Worm (Caenorhabditis elegans) whole organism, L2 larva: Measurements from ENCODE around the gene rab-6.1.

Source experiments
- C34F6.9 ChIP-seq: fragments of 150-350 bp; optimal IDR thresholded peaks from 2 replicates; lab custom pipeline; 2014; ENCODE audit warnings: missing biosample characterization, missing genetic modification characterization
- Y55F3AM.14 ChIP-seq: fragments of 200-800 bp; sonication (Bioruptor generic); optimal IDR thresholded peaks from 2 replicates; lab custom pipeline; 2018; ENCODE audit warnings: mild to moderate bottlenecking, missing genetic modification characterization, missing compliant biosample characterization
- ZK546.5 ChIP-seq: sonication (generic microtip); optimal IDR thresholded peaks from 2 replicates; lab custom pipeline; 2017; ENCODE audit warnings: missing biosample characterization, missing genetic modification characterization
- alr-1 ChIP-seq: fragments of 150-350 bp; optimal IDR thresholded peaks from 2 replicates; lab custom pipeline; 2014; ENCODE audit warnings: missing biosample characterization, missing genetic modification characterization
- aly-2 ChIP-seq: fragments of 150-350 bp; optimal IDR thresholded peaks from 2 replicates; lab custom pipeline; 2014; ENCODE audit warnings: missing biosample characterization, missing genetic modification characterization
- ama-1 ChIP-seq: fragments of 150-350 bp; optimal IDR thresholded peaks from 2 replicates; lab custom pipeline; 2018; ENCODE audit warnings: inconsistent platforms
- blmp-1 ChIP-seq: sonication (generic microtip); optimal IDR thresholded peaks from 2 replicates; lab custom pipeline; 2017; ENCODE audit warnings: missing genetic modification characterization, mild to moderate bottlenecking, missing compliant biosample characterization, antibody characterized with exemption, moderate library complexity; ENCODE audit not compliant: insufficient read depth
- ceh-16 ChIP-seq: fragments of 150-350 bp; optimal IDR thresholded peaks from 2 replicates; lab custom pipeline; 2014; ENCODE audit warnings: missing biosample characterization, missing genetic modification characterization
- ceh-82 ChIP-seq: fragments of 150-350 bp; optimal IDR thresholded peaks from 2 replicates; lab custom pipeline; 2014; ENCODE audit warnings: missing biosample characterization, missing genetic modification characterization
- crh-2 ChIP-seq: sonication (generic microtip); optimal IDR thresholded peaks from 2 replicates; lab custom pipeline; 2017; ENCODE audit warnings: missing biosample characterization, missing genetic modification characterization
- dmd-4 ChIP-seq: sonication (generic microtip); optimal IDR thresholded peaks from 2 replicates; lab custom pipeline; 2017; ENCODE audit warnings: missing biosample characterization, missing genetic modification characterization
- elt-1 ChIP-seq: fragments of 150-350 bp; optimal IDR thresholded peaks from 2 replicates; lab custom pipeline; 2014; ENCODE audit warnings: missing biosample characterization, missing genetic modification characterization
- elt-3 ChIP-seq: sonication (generic microtip); optimal IDR thresholded peaks from 2 replicates; lab custom pipeline; 2017; ENCODE audit warnings: missing biosample characterization, missing genetic modification characterization
- fos-1 ChIP-seq: fragments of 150-350 bp; optimal IDR thresholded peaks from 2 replicates; lab custom pipeline; 2014; ENCODE audit warnings: missing biosample characterization, missing genetic modification characterization
- gmeb-1 ChIP-seq: fragments of 150-350 bp; optimal IDR thresholded peaks from 2 replicates; lab custom pipeline; 2014; ENCODE audit warnings: missing biosample characterization, missing genetic modification characterization
- lin-11 ChIP-seq: fragments of 150-350 bp; sonication (generic microtip); optimal IDR thresholded peaks from 2 replicates; lab custom pipeline; 2014; ENCODE audit warnings: missing biosample characterization, missing genetic modification characterization, inconsistent platforms, mixed read lengths
- lin-13 ChIP-seq: fragments of 150-350 bp; optimal IDR thresholded peaks from 2 replicates; lab custom pipeline; 2014; ENCODE audit warnings: missing biosample characterization, missing genetic modification reagents, missing genetic modification characterization
- lin-39 ChIP-seq: fragments of 150-350 bp; optimal IDR thresholded peaks from 2 replicates; lab custom pipeline; 2014; ENCODE audit warnings: missing biosample characterization, missing genetic modification reagents, missing genetic modification characterization
- mab-5 ChIP-seq: fragments of 150-350 bp; optimal IDR thresholded peaks from 2 replicates; lab custom pipeline; 2014; ENCODE audit warnings: missing biosample characterization, missing genetic modification characterization
- mbf-1 ChIP-seq: sonication (generic microtip); optimal IDR thresholded peaks from 2 replicates; lab custom pipeline; 2017; ENCODE audit warnings: missing biosample characterization, missing genetic modification characterization
- nhr-11 ChIP-seq: fragments of 150-350 bp; optimal IDR thresholded peaks from 2 replicates; lab custom pipeline; 2014; ENCODE audit warnings: missing biosample characterization, missing genetic modification characterization
- nhr-12 ChIP-seq: fragments of 150-350 bp; optimal IDR thresholded peaks from 2 replicates; lab custom pipeline; 2014; ENCODE audit warnings: missing biosample characterization, missing genetic modification characterization
- nhr-21 ChIP-seq: fragments of 150-350 bp; optimal IDR thresholded peaks from 2 replicates; lab custom pipeline; 2014; ENCODE audit warnings: missing biosample characterization, missing genetic modification characterization
- nhr-23 ChIP-seq: fragments of 150-350 bp; optimal IDR thresholded peaks from 2 replicates; lab custom pipeline; 2014; ENCODE audit warnings: missing biosample characterization, missing genetic modification reagents, missing genetic modification characterization
- nhr-237 ChIP-seq: fragments of 150-350 bp; optimal IDR thresholded peaks from 2 replicates; lab custom pipeline; 2014; ENCODE audit warnings: missing biosample characterization, missing genetic modification characterization
- nhr-6 ChIP-seq: fragments of 150-350 bp; optimal IDR thresholded peaks from 2 replicates; lab custom pipeline; 2014; ENCODE audit warnings: missing biosample characterization, missing genetic modification characterization
- nhr-77 ChIP-seq: fragments of 150-350 bp; optimal IDR thresholded peaks from 2 replicates; lab custom pipeline; 2014; ENCODE audit warnings: missing biosample characterization, missing genetic modification characterization
- peb-1 ChIP-seq: fragments of 150-350 bp; optimal IDR thresholded peaks from 2 replicates; lab custom pipeline; 2014; ENCODE audit warnings: missing biosample characterization, missing genetic modification characterization
- skn-1 ChIP-seq: sonication (generic microtip); optimal IDR thresholded peaks from 2 replicates; lab custom pipeline; 2017; ENCODE audit warnings: missing biosample characterization, missing genetic modification characterization
- sma-3 ChIP-seq: sonication (generic microtip); optimal IDR thresholded peaks from 2 replicates; lab custom pipeline; 2016; ENCODE audit warnings: missing genetic modification reagents, missing genetic modification characterization, missing compliant biosample characterization
- sma-9 ChIP-seq, 2 experiments: fragments of 150-350 bp in 1 of 2; sonication (generic microtip) in 1 of 2; optimal IDR thresholded peaks; 2 replicates each; lab custom pipeline; 2014 to 2016; ENCODE audit warnings: missing genetic modification characterization in 2 of 2, mild to moderate bottlenecking in 1 of 2, missing biosample characterization in 1 of 2, missing compliant biosample characterization in 1 of 2, missing genetic modification reagents in 1 of 2, moderate library complexity in 1 of 2
- snpc-4 ChIP-seq: fragments of 150-350 bp; optimal IDR thresholded peaks from 2 replicates; lab custom pipeline; 2014; ENCODE audit warnings: missing biosample characterization, missing genetic modification characterization
- unc-39 ChIP-seq: fragments of 150-350 bp; optimal IDR thresholded peaks from 2 replicates; lab custom pipeline; 2014; ENCODE audit warnings: missing biosample characterization, missing genetic modification characterization
- unc-55 ChIP-seq: fragments of 150-350 bp; sonication (generic microtip); optimal IDR thresholded peaks from 3 replicates; lab custom pipeline; 2014; ENCODE audit warnings: missing biosample characterization, missing genetic modification reagents, missing genetic modification characterization
- unc-62 ChIP-seq: fragments of 150-350 bp; optimal IDR thresholded peaks from 2 replicates; lab custom pipeline; 2014; ENCODE audit warnings: missing biosample characterization, missing genetic modification reagents, missing genetic modification characterization
- zag-1 ChIP-seq: fragments of 150-350 bp; optimal IDR thresholded peaks from 2 replicates; lab custom pipeline; 2014; ENCODE audit warnings: missing biosample characterization, missing genetic modification characterization
- ztf-1 ChIP-seq: fragments of 200-800 bp; sonication (Bioruptor generic); conservative IDR thresholded peaks from 2 replicates; pipeline ENCODE4 v1.3.6; 2022; ENCODE audit warnings: missing genetic modification characterization, missing compliant biosample characterization
- ztf-11 ChIP-seq: sonication (generic microtip); optimal IDR thresholded peaks from 2 replicates; lab custom pipeline; 2017; ENCODE audit warnings: missing biosample characterization, missing genetic modification characterization
- ztf-4 ChIP-seq: fragments of 150-350 bp; optimal IDR thresholded peaks from 2 replicates; lab custom pipeline; 2014; ENCODE audit warnings: missing biosample characterization, missing genetic modification characterization

The rab-6.1 gene

DNA sequence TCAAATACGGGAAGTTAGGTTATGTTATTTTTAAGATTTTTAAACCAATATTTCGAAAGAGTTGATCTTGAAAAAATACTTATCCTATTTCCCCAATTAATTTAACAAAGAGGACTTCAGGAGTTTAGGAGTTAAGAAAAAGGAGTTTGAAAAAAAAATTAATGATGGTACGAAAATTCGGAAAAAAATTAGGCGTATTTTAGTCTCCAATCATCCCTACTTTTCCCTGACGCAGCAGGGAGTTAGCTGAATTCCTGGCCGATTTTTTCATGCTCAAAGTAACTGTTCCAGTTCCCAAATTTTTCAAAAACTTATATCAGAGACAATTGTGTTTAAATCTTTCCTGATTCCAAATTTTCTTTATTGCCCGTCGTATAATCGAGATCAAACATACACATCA lies 17.8 kb upstream of the rab-6.1 start:
- TF ChIP-seq lin-13 (no peak), ama-1 (lab: Kevin White, UChicago) (no peak), sma-9 (GFP tag; optimal IDR thresholded peaks at IDR 0.05; lab: Kevin White, UChicago) (no peak), sma-9 (tag; optimal IDR thresholded peaks at IDR 0.05; lab: Kevin White, UChicago) (no peak)

DNA sequence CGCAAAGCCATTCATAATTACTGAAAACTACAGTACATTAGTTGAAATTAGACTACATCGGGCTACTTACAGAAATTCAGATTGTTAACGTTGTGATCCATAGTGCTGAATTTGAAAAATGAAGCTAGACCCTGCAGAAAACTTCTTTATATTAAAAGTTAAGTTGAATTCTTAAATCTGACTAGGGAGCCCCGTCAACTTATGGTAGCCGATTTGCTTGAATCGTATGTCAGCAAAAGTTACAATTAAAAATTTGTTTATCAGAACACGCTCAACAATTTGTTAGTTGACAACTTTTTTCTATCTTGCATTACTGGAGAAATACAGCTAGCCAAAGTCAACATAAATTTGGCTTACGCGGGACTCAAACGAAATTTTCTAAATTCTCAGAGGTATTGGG lies 16.8 kb upstream of the rab-6.1 start, which contains the start of gene F59B2.14:
TSS of gene F59B2.14 (minus strand) at position 101 of the 400 bp plus-strand sequence.
- no peak for TF ChIP-seq nhr-12 (tag; lab: Kevin White, UChicago)
- no peak for TF ChIP-seq alr-1 (tag; lab: Kevin White, UChicago)
- no peak for TF ChIP-seq aly-2 (tag; lab: Kevin White, UChicago)
- no peak for TF ChIP-seq ztf-1 (GFP tag; lab: Robert Waterston, UW)
- TF ChIP-seq nhr-11 (tag; lab: Kevin White, UChicago), result no peak
- no peak for TF ChIP-seq unc-39 (tag; lab: Kevin White, UChicago)
- no peak for TF ChIP-seq lin-11 (tag; lab: Kevin White, UChicago)
- TF ChIP-seq mbf-1 (tag; lab: Kevin White, UChicago), result no peak
- TF ChIP-seq gmeb-1 (tag; lab: Kevin White, UChicago), result no peak
- TF ChIP-seq nhr-23 (tag; lab: Kevin White, UChicago), result no peak
- TF ChIP-seq zag-1 (tag; lab: Kevin White, UChicago), result no peak
- TF ChIP-seq ceh-82, result no peak
- TF ChIP-seq fos-1 (tag; lab: Kevin White, UChicago), result no peak
- no peak for TF ChIP-seq ZK546.5 (tag; lab: Kevin White, UChicago)
- no peak for TF ChIP-seq sma-3 (GFP tag; lab: Kevin White, UChicago)
- TF ChIP-seq crh-2, result no peak
- no peak for TF ChIP-seq nhr-21
- TF ChIP-seq lin-13, result no peak
- TF ChIP-seq ztf-4 (tag; lab: Kevin White, UChicago), result no peak

- TF ChIP-seq snpc-4 (tag; lab: Kevin White, UChicago) (no peak), lin-39 (no peak), blmp-1 (tag; lab: Kevin White, UChicago) (no peak), nhr-12 (tag; lab: Kevin White, UChicago) (no peak), dmd-4 (tag; lab: Kevin White, UChicago) (no peak), unc-55 (no peak), peb-1 (tag; lab: Kevin White, UChicago) (no peak), C34F6.9 (no peak), fos-1 (tag; lab: Kevin White, UChicago) (no peak), ZK546.5 (tag; lab: Kevin White, UChicago) (no peak), sma-9 (GFP tag; optimal IDR thresholded peaks at IDR 0.05; lab: Kevin White, UChicago) (no peak), sma-9 (tag; optimal IDR thresholded peaks at IDR 0.05; lab: Kevin White, UChicago) (no peak), nhr-11 (tag; lab: Kevin White, UChicago) (no peak), nhr-77 (no peak), alr-1 (tag; lab: Kevin White, UChicago) (no peak), ceh-82 (no peak), mbf-1 (tag; lab: Kevin White, UChicago) (no peak), crh-2 (no peak), skn-1 (tag; lab: Kevin White, UChicago) (no peak)
Measured at ce11 chrIII:9017181-9017651, 11.5 kb upstream of the rab-6.1 start, which contains the start of gene F59B2.12. F59B2.12 (plus strand) TSS chrIII:9017601.

ce11 chrIII:9012309-9012708 lies 6.6 kb upstream of the rab-6.1 start, which contains the start of gene F59B2.9:
F59B2.9 (minus strand) TSS chrIII:9012409.
- TF ChIP-seq Y55F3AM.14 (GFP tag; lab: Kevin White, UChicago) (no peak), elt-1 (no peak), nhr-6 (no peak), elt-3 (no peak), ztf-4 (tag; lab: Kevin White, UChicago) (no peak), ceh-16 (tag; lab: Kevin White, UChicago) (no peak), C34F6.9 (no peak), ztf-1 (GFP tag; lab: Robert Waterston, UW) (no peak), gmeb-1 (tag; lab: Kevin White, UChicago) (no peak), aly-2 (tag; lab: Kevin White, UChicago) (no peak)

ce11 chrIII:9010047-9010446 lies 4.3 kb upstream of the rab-6.1 start, which contains the start of gene F59B2.8:
F59B2.8 (minus strand) TSS chrIII:9010197.
- TF ChIP-seq ceh-82 (no peak), mab-5 (tag; lab: Kevin White, UChicago) (no peak), C34F6.9 (no peak), elt-1 (no peak), nhr-23 (tag; lab: Kevin White, UChicago) (no peak), unc-62 (GFP tag; lab: Kevin White, UChicago) (no peak), ztf-11 (tag; lab: Kevin White, UChicago) (no peak), nhr-237 (tag; lab: Kevin White, UChicago) (no peak), sma-9 (GFP tag; optimal IDR thresholded peaks at IDR 0.05; lab: Kevin White, UChicago) (no peak), sma-9 (tag; optimal IDR thresholded peaks at IDR 0.05; lab: Kevin White, UChicago) (no peak), nhr-77 (no peak)
